Fruit fly (Drosophila melanogaster) whole organism, larva: ENCODE data around the gene CG14856.
A peak's percentile ranks its signal among the peaks of the same experiment; 100 is the strongest.

ENCODE experiments used
- noc ChIP-seq: fragments of 200-800 bp; sonication (Bioruptor generic); optimal IDR thresholded peaks from 3 replicates; lab custom pipeline; 2019; ENCODE audit warnings: missing biosample characterization, mild to moderate bottlenecking, missing genetic modification characterization, moderate library complexity

Gene CG14856

DNA sequence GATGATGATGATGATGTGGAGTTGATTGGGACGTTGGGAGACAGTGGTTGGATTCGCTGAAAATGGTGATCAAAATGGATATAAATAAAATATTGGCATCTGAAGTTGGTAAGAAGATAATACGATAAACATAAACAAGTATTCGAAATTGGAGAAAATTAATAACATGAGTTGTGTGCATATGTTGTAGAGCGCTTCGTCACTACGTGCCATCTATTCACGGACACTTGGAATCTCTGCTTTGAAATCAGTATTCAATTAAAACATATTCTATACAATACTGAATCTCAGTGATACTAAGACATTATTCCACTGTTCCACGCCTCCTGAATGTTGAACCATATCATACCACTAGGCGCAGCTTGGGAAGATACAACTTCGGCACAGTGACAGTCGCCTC, 13.5 kb upstream of the CG14856 start:
- no peak for TF ChIP-seq noc

DNA sequence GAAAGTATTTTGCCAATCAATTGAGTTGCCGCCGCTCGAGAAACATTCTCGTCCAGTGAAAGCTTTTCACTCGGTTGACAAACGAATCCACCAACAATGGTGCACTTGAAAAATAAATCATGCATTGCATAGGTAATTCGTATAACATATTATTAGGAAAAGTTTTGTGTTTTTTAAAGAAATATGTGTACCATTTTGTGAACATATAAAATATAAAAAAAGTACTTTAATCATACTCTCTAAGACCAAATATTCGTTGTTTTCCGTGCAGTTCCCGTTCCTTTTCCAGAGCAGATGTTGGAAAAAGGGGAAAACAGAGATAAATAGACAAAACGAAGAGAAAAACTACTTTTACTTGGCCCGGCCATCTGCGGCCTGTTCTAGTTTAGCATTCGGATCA, 12.1 kb upstream of the CG14856 start:
- TF ChIP-seq noc: no peak

DNA sequence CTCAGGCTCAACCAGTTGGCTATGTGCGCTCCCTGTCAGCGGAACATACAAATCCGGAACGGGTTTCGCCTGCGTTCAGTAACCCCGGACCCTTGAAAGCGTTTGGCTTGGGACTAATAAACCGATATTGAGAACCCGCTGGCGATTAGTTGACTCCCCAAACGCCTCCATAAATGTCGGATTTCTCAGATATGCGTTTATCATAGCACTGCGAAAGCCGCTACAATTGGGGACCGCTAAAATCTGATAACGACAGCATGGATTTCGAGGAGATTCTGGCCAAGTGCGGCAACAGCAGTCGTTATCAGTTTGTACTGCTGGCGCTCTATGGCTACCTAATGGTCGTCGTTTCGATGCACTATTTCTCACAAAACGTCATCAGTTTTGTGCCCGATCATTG, 2.5 kb upstream of the CG14856 start, which contains the start of gene CG14855:
Gene CG14855, plus strand, starts transcription at position 12 of the 400 bp plus-strand sequence.
- TF ChIP-seq noc: peak; percentile 3

DNA sequence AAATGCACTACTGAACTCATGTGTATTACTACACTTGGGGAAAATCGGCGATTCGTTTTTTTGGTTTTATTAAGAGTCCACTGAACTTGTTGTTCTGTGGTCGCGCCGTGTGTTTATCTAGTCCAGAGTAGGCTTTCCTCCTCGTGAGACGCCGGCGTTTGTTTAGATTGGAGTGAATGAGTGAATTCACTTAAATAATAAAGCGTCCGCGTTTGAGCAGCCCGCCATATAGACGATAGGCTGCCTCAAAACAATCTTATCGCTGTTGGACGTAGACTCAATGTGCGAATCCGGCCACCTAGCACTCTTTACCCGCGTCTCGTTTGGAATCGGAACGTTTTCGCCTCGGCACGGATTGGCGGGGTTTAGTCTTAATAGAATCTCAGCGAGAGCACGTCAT, 2.6 kb downstream of the CG14856 start, which contains the start of gene CG14857:
Gene CG14857, plus strand, starts transcription at position 367 of the 400 bp plus-strand sequence.
- peak; percentile 23 for TF ChIP-seq noc

DNA sequence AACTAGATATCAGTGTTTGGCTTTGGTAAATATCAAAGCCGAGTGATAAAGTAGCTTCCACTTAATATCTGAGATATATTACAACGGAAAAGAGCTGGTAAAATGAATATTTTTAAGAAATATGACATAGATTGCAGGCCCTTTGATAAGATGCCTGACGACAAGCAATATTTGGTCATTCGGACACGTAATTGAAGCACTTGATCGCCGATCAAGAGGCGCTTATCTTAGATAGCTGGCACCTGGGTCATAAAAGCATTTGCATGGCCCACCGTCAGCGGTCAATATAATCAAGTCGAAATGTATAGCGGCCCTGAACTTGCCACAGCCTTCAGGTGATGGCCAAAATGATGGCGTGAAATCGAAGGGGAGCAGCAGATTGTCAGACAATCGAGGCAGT, 11.9 kb downstream of the CG14856 start:
- no peak for TF ChIP-seq noc

DNA sequence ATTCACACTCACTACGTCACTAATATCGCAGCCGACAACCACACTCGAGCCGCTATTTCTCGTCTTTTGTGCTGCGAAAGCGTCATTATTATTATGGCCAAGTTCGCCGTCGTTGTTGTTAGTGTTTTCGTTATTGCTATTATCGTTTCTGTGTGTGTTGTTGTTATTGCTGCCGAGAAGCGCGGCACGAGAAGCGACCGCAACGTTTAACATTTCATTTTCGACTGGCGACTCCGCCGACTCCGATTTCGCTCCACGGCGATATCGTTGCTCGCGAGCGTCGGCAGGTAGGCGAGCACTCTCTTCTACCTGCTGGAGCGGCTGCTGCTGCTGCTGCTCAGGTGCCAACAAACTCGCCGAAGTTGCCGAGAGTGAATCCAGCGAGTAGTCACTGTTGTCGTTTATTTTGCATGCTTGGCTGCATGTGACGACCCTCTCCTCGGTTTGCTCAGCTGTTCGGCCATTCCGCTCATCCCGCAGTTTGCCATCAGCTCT, 19.0 kb downstream of the CG14856 start:
- peak; percentile 28 for TF ChIP-seq noc

DNA sequence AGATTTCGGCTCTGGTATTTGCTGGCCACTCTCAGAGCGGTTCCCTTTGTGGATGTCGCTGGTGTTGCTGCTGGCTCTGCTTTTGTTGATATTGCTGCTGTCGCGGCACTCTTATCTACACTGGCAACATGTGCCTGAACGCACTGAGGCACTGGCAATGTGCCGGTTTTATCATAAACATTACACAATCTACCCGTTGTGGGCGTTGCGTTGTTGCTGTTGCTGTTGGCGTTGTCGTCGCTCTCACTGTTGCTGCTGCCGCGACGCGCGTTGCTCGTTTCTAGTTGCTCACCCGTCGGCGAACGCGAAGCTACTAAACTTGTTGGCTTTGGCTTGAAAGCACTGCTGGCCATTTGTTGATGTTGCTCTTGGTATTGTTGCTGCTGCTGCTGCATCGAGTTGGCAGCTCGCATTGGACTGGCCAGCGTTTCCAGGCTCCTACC, 20.9 kb downstream of the CG14856 start:
- TF ChIP-seq noc: no peak

DNA sequence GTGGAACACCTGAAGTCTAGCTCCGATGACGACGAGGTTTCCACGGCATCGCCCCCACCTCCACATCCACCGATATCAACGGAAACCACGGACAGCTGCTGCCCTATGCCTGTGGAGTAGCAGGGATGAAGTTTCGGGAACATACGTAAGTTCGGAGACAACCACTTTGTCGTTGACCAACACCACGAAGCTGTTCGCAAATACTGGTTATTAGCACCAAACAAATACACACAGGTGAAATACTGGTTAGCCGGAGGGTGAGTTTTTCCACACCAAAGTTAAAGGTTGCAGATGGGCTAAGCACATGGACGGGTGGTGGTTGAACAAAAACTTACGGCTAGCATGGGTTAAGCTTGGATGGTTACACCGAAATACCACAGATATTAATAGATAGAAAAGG, 22.4 kb downstream of the CG14856 start:
- TF ChIP-seq noc: no peak

DNA sequence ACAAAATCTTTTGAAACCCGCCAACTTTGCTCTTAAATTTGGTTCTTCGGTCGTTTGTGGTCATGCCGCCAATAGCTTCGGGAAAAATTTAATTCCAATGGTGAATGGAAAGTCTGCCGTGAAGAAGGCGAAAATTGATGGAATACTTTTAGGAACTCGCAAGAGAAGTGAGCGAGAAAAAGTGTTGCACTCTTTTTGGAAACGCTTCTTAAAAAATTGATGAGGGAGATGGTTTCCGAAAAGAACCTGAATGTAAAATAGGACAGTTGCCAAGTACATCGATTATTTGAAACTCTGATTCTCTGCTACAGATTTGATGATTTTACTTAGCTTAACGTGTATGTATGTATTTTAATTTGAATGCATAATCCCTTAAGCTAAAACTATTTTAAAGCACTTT, 24.2 kb downstream of the CG14856 start:
- TF ChIP-seq noc: no peak

DNA sequence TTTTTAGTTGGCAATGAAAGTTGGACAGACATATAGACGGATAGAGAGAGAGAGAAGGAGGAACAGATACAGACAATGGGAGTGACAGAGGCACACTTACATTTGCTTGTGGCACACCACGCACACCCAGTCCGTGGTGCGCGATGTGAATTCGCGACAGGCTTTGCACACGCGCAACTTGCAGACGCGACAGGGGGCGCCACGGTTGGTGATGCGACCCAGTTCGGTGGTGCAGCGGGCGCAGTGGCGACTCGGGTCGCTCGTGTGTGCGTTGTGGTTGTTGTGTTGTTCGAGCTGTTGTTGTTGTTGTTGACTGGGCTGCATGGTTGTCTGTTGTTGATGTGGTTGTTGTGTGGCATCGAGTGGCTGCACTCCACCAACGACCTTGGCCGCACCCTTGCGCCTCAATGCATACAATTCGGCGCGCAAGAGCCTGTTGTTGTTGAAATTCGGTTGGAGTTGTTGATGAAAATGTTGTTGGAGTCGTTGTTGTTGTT, 31.5 kb downstream of the CG14856 start:
- no peak for TF ChIP-seq noc

DNA sequence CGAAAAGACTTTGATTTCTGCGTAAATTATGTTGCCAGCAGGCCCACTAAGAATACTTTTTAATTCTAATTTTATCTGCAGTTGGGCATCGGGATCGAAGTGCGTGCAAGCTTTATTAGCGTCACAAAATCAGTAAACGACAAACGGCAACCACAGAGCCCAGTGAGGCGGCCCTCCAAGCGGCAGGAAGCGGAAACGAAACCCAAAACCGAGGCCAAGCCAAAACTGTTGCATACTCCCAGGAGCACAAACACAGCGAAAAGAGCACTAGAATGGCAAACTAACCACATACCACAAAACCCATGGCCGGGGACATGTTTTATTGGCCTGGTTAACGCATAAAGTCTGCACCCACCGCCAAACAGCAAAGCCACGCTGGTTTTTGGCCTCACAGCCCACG, 33.5 kb downstream of the CG14856 start:
- TF ChIP-seq noc: no peak

DNA sequence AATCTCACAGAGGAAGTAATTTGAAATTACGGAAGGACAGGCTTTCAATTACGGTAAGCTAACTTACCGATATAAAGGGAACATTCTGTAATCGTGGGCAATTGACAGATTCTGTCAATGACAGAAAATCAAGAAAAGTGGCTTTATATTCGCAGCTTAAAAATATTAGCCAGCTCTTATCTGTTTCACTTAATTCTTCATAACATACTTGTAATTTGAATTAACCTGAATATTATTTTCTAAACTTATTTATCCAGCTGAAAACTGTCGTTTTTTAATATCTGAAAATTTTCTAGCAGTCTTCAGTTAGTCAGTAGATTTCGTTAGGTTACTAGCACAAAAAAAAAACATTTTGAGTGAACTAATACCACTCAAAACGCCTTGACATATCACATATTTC, 46.0 kb downstream of the CG14856 start, which contains the start of gene CG3610:
Gene CG3610, plus strand, starts transcription at position 301 of the 400 bp plus-strand sequence.
- no peak for TF ChIP-seq noc

DNA sequence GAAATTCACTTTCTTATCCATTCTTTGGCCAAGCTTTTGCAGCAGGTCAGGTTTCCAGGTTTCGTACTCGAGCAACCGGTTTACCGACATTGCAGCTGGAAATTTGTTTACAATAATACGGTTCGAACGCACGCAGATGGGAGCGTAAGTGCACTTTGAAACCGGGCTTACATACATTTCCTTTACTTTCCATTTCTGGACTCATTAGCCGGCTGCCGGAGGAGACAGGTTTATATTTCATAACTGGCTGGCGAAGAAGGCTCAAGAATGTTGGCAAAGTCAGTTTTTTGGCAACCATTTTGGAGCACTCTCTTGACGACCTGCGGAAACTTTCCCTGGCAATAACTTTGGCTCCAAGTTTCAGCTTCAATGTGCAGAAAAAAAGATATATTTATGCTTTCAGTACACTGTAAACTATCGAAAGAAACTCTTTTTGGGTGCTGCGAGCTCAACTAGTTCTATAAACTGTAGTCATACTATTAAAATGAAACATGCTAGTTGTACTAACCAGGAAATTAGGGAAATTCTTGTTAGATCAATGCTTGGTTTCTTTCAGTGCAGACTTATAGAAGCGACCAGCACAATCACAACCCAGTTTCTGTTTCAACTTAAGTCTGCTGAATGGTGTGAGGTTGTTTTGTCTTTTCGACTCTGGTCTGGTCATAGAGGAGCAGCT, 48.3 kb downstream of the CG14856 start:
- TF ChIP-seq noc: no peak

DNA sequence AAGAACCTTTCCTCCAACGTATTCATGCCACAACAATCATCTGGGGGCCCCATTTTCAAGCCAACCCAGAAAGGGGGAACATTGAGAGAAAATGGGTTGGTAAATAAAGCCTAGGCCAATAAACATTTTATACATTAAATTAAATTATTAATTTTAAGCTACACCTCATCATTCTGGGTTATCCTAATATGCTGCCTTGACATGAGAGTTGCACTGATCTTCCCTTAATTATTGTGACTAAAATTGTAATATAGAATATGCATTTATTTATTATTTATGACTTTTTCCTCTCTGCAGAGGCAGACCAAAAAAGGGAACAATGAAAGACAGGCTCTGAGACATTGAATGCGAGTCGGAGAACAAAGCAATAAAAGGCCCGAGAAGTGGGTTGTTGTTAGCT, 49.1 kb downstream of the CG14856 start:
- no peak for TF ChIP-seq noc
